Worm (Caenorhabditis elegans) whole organism, L4/young adult: ENCODE measurements around the gene col-131.

Experiments used
- W03F9.2 ChIP-seq: fragments of 150-350 bp; optimal IDR thresholded peaks from 2 replicates; lab custom pipeline; 2014; ENCODE audit warnings: missing biosample characterization, missing genetic modification characterization
- him-1 ChIP-seq: sonication (generic microtip); optimal IDR thresholded peaks from 2 replicates; lab custom pipeline; 2016; ENCODE audit warnings: missing genotype, missing genetic modification reagents, missing genetic modification characterization, missing compliant biosample characterization

DNA sequence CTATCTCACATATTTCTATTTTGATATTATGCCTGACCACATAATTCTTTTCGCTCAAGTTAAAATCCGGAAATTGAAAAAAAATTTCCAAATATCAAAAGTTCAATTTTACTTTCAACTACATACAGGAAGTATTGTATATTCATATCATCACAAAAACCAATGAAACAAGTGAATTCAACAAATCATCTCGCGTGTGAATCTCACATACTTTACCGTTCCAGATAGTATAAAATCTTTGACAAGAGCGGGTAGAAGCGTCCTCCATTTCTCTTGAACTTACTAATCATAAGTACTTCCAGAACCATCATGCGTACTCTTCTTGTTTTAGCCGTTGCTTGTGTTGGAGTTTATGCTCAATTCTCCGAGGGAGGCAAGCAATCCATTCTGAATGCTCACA, 4.3 kb upstream of the col-131 start, which contains the start of gene scl-8:
- TF ChIP-seq W03F9.2 (tag; lab: Kevin White, UChicago) (no peak), him-1 (no peak)
